Worm (Caenorhabditis elegans) whole organism, L2 larva: ENCODE results near the gene zgpa-1.

Source experiments
- nhr-11 ChIP-seq: fragments of 150-350 bp; optimal IDR thresholded peaks from 2 replicates; lab custom pipeline; 2014; ENCODE audit warnings: missing biosample characterization, missing genetic modification characterization
- nhr-6 ChIP-seq: fragments of 150-350 bp; optimal IDR thresholded peaks from 2 replicates; lab custom pipeline; 2014; ENCODE audit warnings: missing biosample characterization, missing genetic modification characterization
- nhr-77 ChIP-seq: fragments of 150-350 bp; optimal IDR thresholded peaks from 2 replicates; lab custom pipeline; 2014; ENCODE audit warnings: missing biosample characterization, missing genetic modification characterization
- sma-3 ChIP-seq: sonication (generic microtip); optimal IDR thresholded peaks from 2 replicates; lab custom pipeline; 2016; ENCODE audit warnings: missing genetic modification reagents, missing genetic modification characterization, missing compliant biosample characterization
- snpc-4 ChIP-seq: fragments of 150-350 bp; optimal IDR thresholded peaks from 2 replicates; lab custom pipeline; 2014; ENCODE audit warnings: missing biosample characterization, missing genetic modification characterization
- unc-62 ChIP-seq: fragments of 150-350 bp; optimal IDR thresholded peaks from 2 replicates; lab custom pipeline; 2014; ENCODE audit warnings: missing biosample characterization, missing genetic modification reagents, missing genetic modification characterization
- ztf-11 ChIP-seq: sonication (generic microtip); optimal IDR thresholded peaks from 2 replicates; lab custom pipeline; 2017; ENCODE audit warnings: missing biosample characterization, missing genetic modification characterization

DNA sequence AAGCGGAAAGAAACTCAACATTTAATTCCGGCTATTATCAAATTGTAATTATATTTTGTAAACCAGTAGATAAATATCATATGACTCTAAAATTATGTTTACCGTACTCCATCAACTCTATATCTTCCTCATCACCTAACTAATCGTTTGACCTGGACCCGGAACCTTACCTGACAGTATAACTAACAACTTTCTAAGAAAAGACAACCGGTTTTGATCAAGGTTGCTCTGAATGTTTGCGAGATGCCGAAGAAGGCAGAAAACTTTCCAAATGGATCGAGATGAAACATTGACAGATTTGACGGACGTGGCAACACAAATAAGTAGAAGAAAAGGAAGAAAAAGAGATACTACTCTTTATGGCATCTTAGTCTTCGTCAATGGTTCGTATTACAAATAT lies 12.0 kb upstream of the zgpa-1 start:
- TF ChIP-seq sma-3 (GFP tag; lab: Kevin White, UChicago) (no peak), snpc-4 (tag; lab: Kevin White, UChicago) (no peak), nhr-77 (tag; lab: Kevin White, UChicago) (no peak), ztf-11 (tag; lab: Kevin White, UChicago) (no peak), nhr-6 (tag; lab: Kevin White, UChicago) (no peak), unc-62 (GFP tag; lab: Kevin White, UChicago) (no peak), nhr-11 (no peak)
